Fruit fly (Drosophila melanogaster) Kc167 (cell line): ENCODE data around the gene Cap-D2.
A peak's percentile ranks its signal among the peaks of the same experiment; 100 is the strongest.

Experiments
- Myc ChIP-seq: fragments of >200 bp; optimal IDR thresholded peaks from 2 replicates; lab custom pipeline; 2017; ENCODE audit warnings: missing external identifiers
- Sin3A ChIP-seq: fragments of >200 bp; optimal IDR thresholded peaks from 2 replicates; lab custom pipeline; 2018; ENCODE audit warnings: missing external identifiers
- h ChIP-seq: fragments of >200 bp; optimal IDR thresholded peaks from 3 replicates; lab custom pipeline; 2018; ENCODE audit warnings: missing external identifiers
- insv ChIP-seq: fragments of >200 bp; optimal IDR thresholded peaks from 3 replicates; lab custom pipeline; 2018; ENCODE audit warnings: missing external identifiers
- psq ChIP-seq: fragments of >200 bp; optimal IDR thresholded peaks from 2 replicates; lab custom pipeline; 2017; ENCODE audit warnings: missing external identifiers
- ttk ChIP-seq: sonication (Bioruptor generic); optimal IDR thresholded peaks from 2 replicates; lab custom pipeline; 2017; ENCODE audit warnings: missing external identifiers

Gene Cap-D2

dm6 chr3R:29711434-29711833, 36.0 kb downstream of the Cap-D2 start:
- TF ChIP-seq ttk (lab: Kevin White, UChicago) (no peak), insv (no peak), h (lab: Kevin White, UChicago) (no peak), Sin3A (lab: Kevin White, UChicago) (no peak), Myc (lab: Kevin White, UChicago) (no peak), psq (lab: Kevin White, UChicago) (no peak)

- TF ChIP-seq Myc (lab: Kevin White, UChicago) (no peak), insv (no peak), Sin3A (lab: Kevin White, UChicago) (no peak), psq (lab: Kevin White, UChicago) (no peak), ttk (lab: Kevin White, UChicago) (no peak), h (lab: Kevin White, UChicago) (no peak)
Measured at dm6 chr3R:29714314-29714713, 38.9 kb downstream of the Cap-D2 start, which contains the start of gene Obp99d. Obp99d (plus strand) TSS chr3R:29714505.

- TF ChIP-seq psq (lab: Kevin White, UChicago) (no peak), h (lab: Kevin White, UChicago) (no peak), Sin3A (lab: Kevin White, UChicago) (no peak)
Measured at dm6 chr3R:29715277-29715676, 39.8 kb downstream of the Cap-D2 start, which contains the start of gene Dup99B. Dup99B (minus strand) TSS chr3R:29715377.

dm6 chr3R:29716043-29716781, 40.8 kb downstream of the Cap-D2 start:
- TF ChIP-seq h (lab: Kevin White, UChicago), result no peak
- TF ChIP-seq psq (lab: Kevin White, UChicago), result no peak
- TF ChIP-seq insv, result no peak
- no peak for TF ChIP-seq Myc (lab: Kevin White, UChicago)
- no peak for TF ChIP-seq ttk (lab: Kevin White, UChicago)
- TF ChIP-seq Sin3A (lab: Kevin White, UChicago), result no peak

dm6 chr3R:29716782-29717317, 41.4 kb downstream of the Cap-D2 start, which contains the start of gene Obp99b:
Obp99b (minus strand) TSS chr3R:29716896.
- TF ChIP-seq h (lab: Kevin White, UChicago) (peak; percentile 99), psq (lab: Kevin White, UChicago) (no peak)

dm6 chr3R:29717519-29717918, 42.1 kb downstream of the Cap-D2 start:
- no peak for TF ChIP-seq Myc (lab: Kevin White, UChicago)
- no peak for TF ChIP-seq psq (lab: Kevin White, UChicago)
- TF ChIP-seq Sin3A (lab: Kevin White, UChicago), result no peak
- TF ChIP-seq ttk (lab: Kevin White, UChicago), result no peak
- no peak for TF ChIP-seq insv
- TF ChIP-seq h (lab: Kevin White, UChicago), result no peak

dm6 chr3R:29718363-29718762, 42.9 kb downstream of the Cap-D2 start, which contains the start of gene CG15506:
CG15506 (plus strand) TSS chr3R:29718663.
- no peak for TF ChIP-seq Sin3A (lab: Kevin White, UChicago)
- no peak for TF ChIP-seq h (lab: Kevin White, UChicago)
- TF ChIP-seq Myc (lab: Kevin White, UChicago), result no peak
- TF ChIP-seq psq (lab: Kevin White, UChicago), result no peak
- TF ChIP-seq insv, result no peak
- TF ChIP-seq ttk (lab: Kevin White, UChicago), result no peak

dm6 chr3R:29722238-29722637, 46.8 kb downstream of the Cap-D2 start, which contains the start of gene CG34296:
CG34296 (plus strand) TSS chr3R:29722538.
- no peak for TF ChIP-seq ttk (lab: Kevin White, UChicago)
- no peak for TF ChIP-seq insv
- TF ChIP-seq Sin3A (lab: Kevin White, UChicago), result no peak

dm6 chr3R:29723048-29723656, 47.7 kb downstream of the Cap-D2 start, which contains the start of gene Pcd:
Pcd (plus strand) TSS chr3R:29723163.
- no peak for TF ChIP-seq psq (lab: Kevin White, UChicago)
- no peak for TF ChIP-seq insv
- TF ChIP-seq h (lab: Kevin White, UChicago), result no peak
- TF ChIP-seq ttk (lab: Kevin White, UChicago), result no peak
- no peak for TF ChIP-seq Myc (lab: Kevin White, UChicago)
- TF ChIP-seq Sin3A (lab: Kevin White, UChicago), result no peak

dm6 chr3R:29724745-29725144, 49.3 kb downstream of the Cap-D2 start, which contains the start of the genes Naa40 and CG18731:
Naa40 (minus strand) TSS chr3R:29724950.
CG18731 (plus strand) TSS chr3R:29725027.
- TF ChIP-seq psq (lab: Kevin White, UChicago) (no peak), Sin3A (lab: Kevin White, UChicago) (no peak), Myc (lab: Kevin White, UChicago) (no peak), insv (no peak), h (lab: Kevin White, UChicago) (no peak), ttk (lab: Kevin White, UChicago) (no peak)

- no peak for TF ChIP-seq Sin3A (lab: Kevin White, UChicago)
- no peak for TF ChIP-seq Myc (lab: Kevin White, UChicago)
- no peak for TF ChIP-seq psq (lab: Kevin White, UChicago)
- no peak for TF ChIP-seq ttk (lab: Kevin White, UChicago)
- TF ChIP-seq insv, result no peak
- no peak for TF ChIP-seq h (lab: Kevin White, UChicago)
Measured at dm6 chr3R:29725577-29726240, 50.3 kb downstream of the Cap-D2 start, which contains the start of gene Kul. Kul (plus strand) TSS chr3R:29725830.
